In genomic region chr3L:4508307-4508706, dm6 we compare ENCODE assay signal across 2 fruit fly cellular contexts.
TF ChIP-seq lines count a peak whose summit lies in the region.

Gene NT1 (minus strand): TSS chr3L:4508433.

- TF ChIP-seq CTCF in whole organism, embryonic (GFP tag; optimal IDR thresholded peaks at IDR 0.05; lab: Kevin White, UChicago), result no peak

TF ChIP-seq in whole organism, embryonic, 481 proteins besides CTCF, POLR2A, EP300 and RAD21:
- TF ChIP-seq Dfd (GFP tag; optimal IDR thresholded peaks at IDR 0.05; lab: Kevin White, UChicago), result peak in 1 of 2 experiments; percentile 50
- 0 out of 2 replicates have a peak, but pooled peaks have one; percentile 13 for TF ChIP-seq Drgx (GFP tag; IDR thresholded peaks at IDR 0.05; lab: Robert Waterston, UW)
- TF ChIP-seq Awh (GFP tag; IDR thresholded peaks at IDR 0.05; lab: Robert Waterston, UW), result peak; percentile 15; the same call in 1 of the 2 replicates
- no peak for TF ChIP-seq Doc3 (GFP tag; IDR thresholded peaks at IDR 0.05; lab: Robert Waterston, UW; ENCODE audit: partially characterized antibody)
- no peak for TF ChIP-seq otp (GFP tag; IDR thresholded peaks at IDR 0.05; lab: Robert Waterston, UW)
- TF ChIP-seq sr (GFP tag; IDR thresholded peaks at IDR 0.05; lab: Robert Waterston, UW), result 0 out of 3 replicates have a peak, but pooled peaks have one; percentile 25
TF ChIP-seq in whole organism, embryonic: peak in this region for 4.

TF ChIP-seq in whole organism, pupa, 21 proteins besides CTCF, POLR2A, EP300 and RAD21:
- no peak for TF ChIP-seq CG15710 (tag; optimal IDR thresholded peaks at IDR 0.05; lab: Kevin White, UChicago)
- TF ChIP-seq CG13204 (GFP tag; optimal IDR thresholded peaks at IDR 0.05; lab: Kevin White, UChicago), result peak; percentile 60
- peak; percentile 69 for TF ChIP-seq EcR (GFP tag; optimal IDR thresholded peaks at IDR 0.05; lab: Kevin White, UChicago)
